3 fruit fly cellular contexts compared by ENCODE assay signal in genomic region chrX:13258757-13259067, dm6.
A peak's percentile ranks its signal among the peaks of the same experiment; 100 is the strongest.
TF ChIP-seq lines count a peak whose summit lies in the region.

Gene comt, plus strand, starts transcription at chrX:13259021.

TF ChIP-seq in whole organism, embryonic, 481 proteins besides CTCF, POLR2A, EP300 and RAD21 (continued from another document and continues in another):
- TF ChIP-seq yki (optimal IDR thresholded peaks at IDR 0.05; lab: Kevin White, UChicago) (no peak), btn (GFP tag; optimal IDR thresholded peaks at IDR 0.05; lab: Kevin White, UChicago) (no peak), Mad (GFP tag; optimal IDR thresholded peaks at IDR 0.05; lab: Kevin White, UChicago) (no peak), bbx (GFP tag; IDR thresholded peaks at IDR 0.05; lab: Robert Waterston, UW; ENCODE audit: partially characterized antibody) (0 out of 2 replicates have a peak, but pooled peaks have one; percentile 41), Sox102F (GFP tag; optimal IDR thresholded peaks at IDR 0.05; lab: Kevin White, UChicago) (no peak), CG9609 (GFP tag; optimal IDR thresholded peaks at IDR 0.05; lab: Kevin White, UChicago) (no peak), sob (GFP tag; IDR thresholded peaks at IDR 0.05; lab: Robert Waterston, UW) (peak; percentile 45), CG16815 (GFP tag; optimal IDR thresholded peaks at IDR 0.05; lab: Kevin White, UChicago) (no peak), CG13296 (GFP tag; optimal IDR thresholded peaks at IDR 0.05; lab: Kevin White, UChicago) (peak; percentile 75), gsb (GFP tag; IDR thresholded peaks at IDR 0.05; lab: Robert Waterston, UW) (no peak), nau (GFP tag; optimal IDR thresholded peaks at IDR 0.05; lab: Kevin White, UChicago) (no peak), Drgx (GFP tag; IDR thresholded peaks at IDR 0.05; lab: Robert Waterston, UW) (peak; percentile 35; the same call in 1 of the 2 replicates), CG1024 (GFP tag; IDR thresholded peaks at IDR 0.05; lab: Robert Waterston, UW) (no peak), CG13287 (GFP tag; IDR thresholded peaks at IDR 0.05; lab: Robert Waterston, UW; ENCODE audit: partially characterized antibody) (no peak), CG6813 (GFP tag; optimal IDR thresholded peaks at IDR 0.05; lab: Kevin White, UChicago) (peak; percentile 68), pho (GFP tag; optimal IDR thresholded peaks at IDR 0.05; lab: Kevin White, UChicago) (no peak), ara (GFP tag; IDR thresholded peaks at IDR 0.05; lab: Robert Waterston, UW) (peak; percentile 63; the same call in 1 of the 2 replicates), CG11247 (GFP tag; IDR thresholded peaks at IDR 0.05; lab: Robert Waterston, UW) (peak; percentile 53), lola (GFP tag; optimal IDR thresholded peaks at IDR 0.05; lab: Kevin White, UChicago) (peak in 1 of 3 experiments; percentile 69), CG2875 (GFP tag; optimal IDR thresholded peaks at IDR 0.05; lab: Kevin White, UChicago) (peak; percentile 26), zfh1 (GFP tag; IDR thresholded peaks at IDR 0.05; lab: Robert Waterston, UW) (peak; percentile 65), CG8359 (GFP tag; optimal IDR thresholded peaks at IDR 0.05; lab: Kevin White, UChicago; ENCODE audit: borderline replicate concordance) (peak; percentile 25), dati (GFP tag; IDR thresholded peaks at IDR 0.05; lab: Robert Waterston, UW) (no peak), CG9932 (GFP tag; IDR thresholded peaks at IDR 0.05; lab: Robert Waterston, UW) (peak; percentile 41; the same call in 1 of the 2 replicates), cas (GFP tag; IDR thresholded peaks at IDR 0.05; lab: Robert Waterston, UW) (no peak), CG11696 (GFP tag; IDR thresholded peaks at IDR 0.05; lab: Robert Waterston, UW) (0 out of 2 replicates have a peak, but pooled peaks have one; percentile 30), CG6683 (GFP tag; optimal IDR thresholded peaks at IDR 0.05; lab: Kevin White, UChicago) (peak; percentile 13), nom (GFP tag; optimal IDR thresholded peaks at IDR 0.05; lab: Kevin White, UChicago) (peak; percentile 22), CG1529 (GFP tag; optimal IDR thresholded peaks at IDR 0.05; lab: Kevin White, UChicago) (no peak), row (GFP tag; IDR thresholded peaks at IDR 0.05; lab: Robert Waterston, UW) (peak; percentile 61), MTF-1 (GFP tag; optimal IDR thresholded peaks at IDR 0.05; lab: Kevin White, UChicago; ENCODE audit: borderline replicate concordance) (peak; percentile 22), tna (GFP tag; IDR thresholded peaks at IDR 0.05; lab: Robert Waterston, UW; ENCODE audit: partially characterized antibody) (no peak), Hmr (GFP tag; optimal IDR thresholded peaks at IDR 0.05; lab: Kevin White, UChicago) (no peak), HHEX (GFP tag; optimal IDR thresholded peaks at IDR 0.05; lab: Kevin White, UChicago) (peak; percentile 43), CG11695 (GFP tag; IDR thresholded peaks at IDR 0.05; lab: Robert Waterston, UW) (peak; percentile 68; the same call in 2 of the 3 replicates), CG3407 (GFP tag; optimal IDR thresholded peaks at IDR 0.05; lab: Kevin White, UChicago) (peak; percentile 8), grau (tag; optimal IDR thresholded peaks at IDR 0.05; lab: Kevin White, UChicago) (peak; percentile 65), CG13424 (tag; optimal IDR thresholded peaks at IDR 0.05; lab: Kevin White, UChicago) (peak; percentile 78), CG12659 (GFP tag; optimal IDR thresholded peaks at IDR 0.05; lab: Kevin White, UChicago) (peak; percentile 56), CG10543 (GFP tag; optimal IDR thresholded peaks at IDR 0.05; lab: Kevin White, UChicago) (peak; percentile 38), Nf-YA (GFP tag; IDR thresholded peaks at IDR 0.05; lab: Robert Waterston, UW) (peak; percentile 42; the same call in 1 of the 2 replicates), pita (GFP tag; optimal IDR thresholded peaks at IDR 0.05; lab: Kevin White, UChicago) (no peak)

TF ChIP-seq in whole organism, prepupa, 60 proteins besides CTCF, POLR2A, EP300 and RAD21 (continued from another document):
- no peak for TF ChIP-seq Hr39 (GFP tag; optimal IDR thresholded peaks at IDR 0.05; lab: Kevin White, UChicago)
- peak; percentile 47 for TF ChIP-seq esn (GFP tag; optimal IDR thresholded peaks at IDR 0.05; lab: Kevin White, UChicago)
- TF ChIP-seq cyc (GFP tag; optimal IDR thresholded peaks at IDR 0.05; lab: Kevin White, UChicago), result peak; percentile 14
- TF ChIP-seq topi (GFP tag; optimal IDR thresholded peaks at IDR 0.05; lab: Kevin White, UChicago), result no peak
- TF ChIP-seq CG3032 (tag; optimal IDR thresholded peaks at IDR 0.05; lab: Kevin White, UChicago), result peak; percentile 59
- peak; percentile 59 for TF ChIP-seq CG8632 (GFP tag; optimal IDR thresholded peaks at IDR 0.05; lab: Kevin White, UChicago)
- no peak for TF ChIP-seq CG7368 (GFP tag; optimal IDR thresholded peaks at IDR 0.05; lab: Kevin White, UChicago)
- TF ChIP-seq Ets96B (tag; optimal IDR thresholded peaks at IDR 0.05; lab: Kevin White, UChicago), result peak; percentile 19
- TF ChIP-seq CG11902 (GFP tag; optimal IDR thresholded peaks at IDR 0.05; lab: Kevin White, UChicago), result no peak
- TF ChIP-seq CG34406 (GFP tag; optimal IDR thresholded peaks at IDR 0.05; lab: Kevin White, UChicago), result peak; percentile 40
- no peak for TF ChIP-seq spab (GFP tag; optimal IDR thresholded peaks at IDR 0.05; lab: Kevin White, UChicago)
- no peak for TF ChIP-seq CG11294 (GFP tag; IDR thresholded peaks at IDR 0.05; lab: Robert Waterston, UW)
- peak; percentile 8 for TF ChIP-seq vri (GFP tag; optimal IDR thresholded peaks at IDR 0.05; lab: Kevin White, UChicago)
- no peak for TF ChIP-seq CG6808 (GFP tag; optimal IDR thresholded peaks at IDR 0.05; lab: Kevin White, UChicago)
- TF ChIP-seq CG6276 (GFP tag; optimal IDR thresholded peaks at IDR 0.05; lab: Kevin White, UChicago), result no peak
- TF ChIP-seq CG4318 (GFP tag; optimal IDR thresholded peaks at IDR 0.05; lab: Kevin White, UChicago), result peak; percentile 31

TF ChIP-seq in whole organism, wandering third instar larva, 38 proteins besides CTCF, POLR2A, EP300 and RAD21 (continued from another document):
- TF ChIP-seq HLH106 (tag; optimal IDR thresholded peaks at IDR 0.05; lab: Kevin White, UChicago), result peak; percentile 55
